Fruit fly (Drosophila melanogaster): ENCODE data around the gene alpha-Est10.
A peak's percentile ranks its signal among the peaks of the same experiment; 100 is the strongest.

Gene alpha-Est10

DNA sequence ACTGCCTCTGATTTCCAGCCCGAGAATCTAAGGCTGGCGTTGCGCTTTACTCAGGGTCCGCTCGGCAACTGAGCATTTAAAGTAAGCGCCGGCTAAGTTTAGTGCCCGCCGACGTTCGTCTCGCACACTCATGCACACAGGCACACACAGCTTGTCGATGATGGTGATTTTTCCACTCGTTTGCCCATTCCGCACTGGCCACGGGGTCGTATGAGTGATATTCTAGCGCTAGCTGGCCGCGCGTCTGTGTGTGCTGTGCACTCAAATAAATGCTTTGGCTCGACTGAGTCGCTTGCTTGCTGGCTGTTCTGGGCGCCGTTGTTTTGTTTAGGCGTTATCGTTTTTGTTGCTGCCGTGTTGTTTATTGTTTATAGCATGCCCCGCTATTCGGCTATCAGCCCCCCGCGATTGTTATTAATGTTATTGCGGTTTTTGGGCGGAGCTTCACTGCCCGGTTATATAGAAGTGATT lies 22.0 kb upstream of the alpha-Est10 start, which contains the start of gene alpha-Est8 (continued):
- TF ChIP-seq NFAT (GFP tag; IDR thresholded peaks at IDR 0.05) (no peak), Lim3 (GFP tag; IDR thresholded peaks at IDR 0.05) (no peak), cwo (GFP tag; optimal IDR thresholded peaks at IDR 0.05) (peak; percentile 45), ham (GFP tag; IDR thresholded peaks at IDR 0.05) (no peak), gsb-n (tag; optimal IDR thresholded peaks at IDR 0.05) (no peak), pb (GFP tag; optimal IDR thresholded peaks at IDR 0.05) (no peak), C15 (GFP tag; IDR thresholded peaks at IDR 0.05) (no peak), CG2129 (GFP tag; IDR thresholded peaks at IDR 0.05; ENCODE audit: partially characterized antibody) (no peak), TFAM (GFP tag; optimal IDR thresholded peaks at IDR 0.05) (no peak), Asciz (GFP tag; optimal IDR thresholded peaks at IDR 0.05) (no peak), CG8359 (GFP tag; optimal IDR thresholded peaks at IDR 0.05; ENCODE audit: borderline replicate concordance) (no peak), nerfin-2 (GFP tag; IDR thresholded peaks at IDR 0.05; ENCODE audit: partially characterized antibody) (0 out of 2 replicates have a peak, but pooled peaks have one; percentile 16), CG4404 (GFP tag; IDR thresholded peaks at IDR 0.05) (no peak), repo (GFP tag; optimal IDR thresholded peaks at IDR 0.05) (no peak), CG34224 (GFP tag; IDR thresholded peaks at IDR 0.05; ENCODE audit: partially characterized antibody) (peak; percentile 55; the same call in 2 of the 3 replicates), CG11398 (GFP tag; optimal IDR thresholded peaks at IDR 0.05) (no peak), CG3995 (GFP tag; optimal IDR thresholded peaks at IDR 0.05) (peak; percentile 3), schlank (tag; optimal IDR thresholded peaks at IDR 0.05) (no peak), Gsc (GFP tag; IDR thresholded peaks at IDR 0.05) (no peak), CG12299 (tag; optimal IDR thresholded peaks at IDR 0.05) (peak; percentile 15), YL-1 (GFP tag; optimal IDR thresholded peaks at IDR 0.05) (no peak), CG11247 (GFP tag; IDR thresholded peaks at IDR 0.05) (0 out of 2 replicates have a peak, but pooled peaks have one; percentile 21), HmgD (GFP tag; optimal IDR thresholded peaks at IDR 0.05) (no peak), CG7786 (GFP tag; optimal IDR thresholded peaks at IDR 0.05) (no peak), CG3163 (GFP tag; optimal IDR thresholded peaks at IDR 0.05) (no peak), CG1602 (GFP tag; optimal IDR thresholded peaks at IDR 0.05) (no peak), CG7556 (GFP tag; optimal IDR thresholded peaks at IDR 0.05) (no peak), mirr (GFP tag; optimal IDR thresholded peaks at IDR 0.05) (peak; percentile 75), sim (GFP tag; IDR thresholded peaks at IDR 0.05) (no peak), bcd (GFP tag; optimal IDR thresholded peaks at IDR 0.05) (no peak), CG7963 (GFP tag; IDR thresholded peaks at IDR 0.05; ENCODE audit: partially characterized antibody) (no peak), CG4707 (GFP tag; optimal IDR thresholded peaks at IDR 0.05) (no peak), maf-S (GFP tag; optimal IDR thresholded peaks at IDR 0.05) (no peak), Scr (GFP tag; IDR thresholded peaks at IDR 0.05; ENCODE audit: partially characterized antibody) (no peak), Side (GFP tag; optimal IDR thresholded peaks at IDR 0.05) (no peak), CG15514 (GFP tag; optimal IDR thresholded peaks at IDR 0.05) (no peak), pho (GFP tag; optimal IDR thresholded peaks at IDR 0.05) (no peak), lilli (GFP tag; optimal IDR thresholded peaks at IDR 0.05) (no peak), CG4617 (GFP tag; optimal IDR thresholded peaks at IDR 0.05; ENCODE audit: borderline replicate concordance) (no peak), fd102C (GFP tag; optimal IDR thresholded peaks at IDR 0.05) (no peak), Hr39 (optimal IDR thresholded peaks at IDR 0.05) (no peak), MTF-1 (GFP tag; optimal IDR thresholded peaks at IDR 0.05; ENCODE audit: borderline replicate concordance) (no peak), CG12769 (tag; optimal IDR thresholded peaks at IDR 0.05) (no peak), odd (GFP tag; optimal IDR thresholded peaks at IDR 0.05) (no peak), CG32532 (GFP tag; IDR thresholded peaks at IDR 0.05) (peak; percentile 43; the same call in 1 of the 2 replicates), nom (GFP tag; optimal IDR thresholded peaks at IDR 0.05) (no peak), CG1603 (tag; optimal IDR thresholded peaks at IDR 0.05) (no peak), E2f1 (GFP tag; IDR thresholded peaks at IDR 0.05) (no peak), CG10321 (GFP tag; IDR thresholded peaks at IDR 0.05) (no peak), dysf (GFP tag; IDR thresholded peaks at IDR 0.05) (no peak), D19B (GFP tag; optimal IDR thresholded peaks at IDR 0.05) (no peak)
